Fruit fly (Drosophila melanogaster) whole organism, embryonic: ENCODE data around the gene CG6168.
A peak's percentile ranks its signal among the peaks of the same experiment; 100 is the strongest.

Experiments
- Aef1 ChIP-seq: fragments of 200-800 bp; sonication (Bioruptor generic); IDR thresholded peaks from 3 replicates; pipeline ENCODE4 v1.3.6; 2022; ENCODE audit warnings: missing biosample characterization, missing genetic modification characterization
- Antp ChIP-seq: fragments of 200-800 bp; sonication (Bioruptor generic); optimal IDR thresholded peaks from 3 replicates; lab custom pipeline; 2016; ENCODE audit warnings: missing biosample characterization, missing genetic modification characterization
- CG10267 ChIP-seq: fragments of 200-800 bp; sonication (Bioruptor generic); optimal IDR thresholded peaks from 2 replicates; lab custom pipeline; 2018; ENCODE audit warnings: missing biosample characterization, mild to moderate bottlenecking, missing genetic modification characterization, moderate library complexity
- CG10654 ChIP-seq: fragments of 200-800 bp; sonication (Bioruptor generic); optimal IDR thresholded peaks from 2 replicates; lab custom pipeline; 2016; ENCODE audit warnings: missing biosample characterization, missing genetic modification characterization
- CG12104 ChIP-seq: fragments of 200-800 bp; sonication (Bioruptor generic); optimal IDR thresholded peaks from 3 replicates; lab custom pipeline; 2016; ENCODE audit warnings: missing biosample characterization, missing genetic modification characterization
- CG12769 ChIP-seq: fragments of 200-800 bp; sonication (Bioruptor generic); optimal IDR thresholded peaks from 2 replicates; lab custom pipeline; 2019; ENCODE audit warnings: missing biosample characterization, mild to moderate bottlenecking, missing genetic modification characterization, moderate library complexity
- CG12942 ChIP-seq: fragments of 200-800 bp; sonication (Bioruptor generic); optimal IDR thresholded peaks from 3 replicates; lab custom pipeline; 2016; ENCODE audit warnings: missing biosample characterization, missing genetic modification characterization
- CG13424 ChIP-seq: fragments of 200-800 bp; sonication (Bioruptor generic); optimal IDR thresholded peaks from 2 replicates; lab custom pipeline; 2019; ENCODE audit warnings: missing biosample characterization, mild to moderate bottlenecking, missing genetic modification characterization, moderate library complexity
- CG14965 ChIP-seq: fragments of 200-800 bp; sonication (Bioruptor generic); optimal IDR thresholded peaks from 2 replicates; lab custom pipeline; 2016; ENCODE audit warnings: missing biosample characterization, missing genetic modification characterization, borderline replicate concordance
- CG1647 ChIP-seq: fragments of 200-800 bp; sonication (Bioruptor generic); optimal IDR thresholded peaks from 3 replicates; lab custom pipeline; 2016; ENCODE audit warnings: missing biosample characterization, missing genetic modification characterization
- CG16779 ChIP-seq: fragments of 200-800 bp; sonication (Bioruptor generic); IDR thresholded peaks from 2 replicates; pipeline ENCODE4 v1.3.6; 2022; ENCODE audit warnings: missing biosample characterization, missing genetic modification characterization
- CG16815 ChIP-seq: fragments of 200-800 bp; sonication (Bioruptor generic); optimal IDR thresholded peaks from 3 replicates; lab custom pipeline; 2017; ENCODE audit warnings: missing biosample characterization, mild to moderate bottlenecking, missing genetic modification characterization
- CG17361 ChIP-seq: fragments of 200-800 bp; sonication (Bioruptor generic); IDR thresholded peaks from 3 replicates; pipeline ENCODE4 v1.3.6; 2022; ENCODE audit warnings: missing biosample characterization, missing genetic modification characterization
- CG2712 ChIP-seq: fragments of 200-800 bp; optimal IDR thresholded peaks from 3 replicates; lab custom pipeline; 2019; ENCODE audit warnings: missing biosample characterization, mild to moderate bottlenecking, missing genetic modification characterization, moderate library complexity
- CG33557 ChIP-seq: fragments of 200-800 bp; sonication (Bioruptor generic); optimal IDR thresholded peaks from 2 replicates; lab custom pipeline; 2019; ENCODE audit warnings: missing biosample characterization, mild to moderate bottlenecking, missing genetic modification characterization, moderate library complexity
- CG34376 ChIP-seq: fragments of 200-800 bp; sonication (Bioruptor generic); optimal IDR thresholded peaks from 2 replicates; lab custom pipeline; 2018; ENCODE audit warnings: missing biosample characterization, mild to moderate bottlenecking, missing genetic modification characterization
- CG7372 ChIP-seq: fragments of 200-800 bp; sonication (Bioruptor generic); IDR thresholded peaks from 2 replicates; pipeline ENCODE4 v1.3.6; 2022; ENCODE audit warnings: missing biosample characterization, missing genetic modification characterization
- CG7745 ChIP-seq: fragments of 200-800 bp; sonication (Bioruptor generic); optimal IDR thresholded peaks from 2 replicates; lab custom pipeline; 2018; ENCODE audit warnings: missing biosample characterization, mild to moderate bottlenecking, missing genetic modification characterization, moderate library complexity
- CG7987 ChIP-seq: fragments of 200-800 bp; sonication (Bioruptor generic); optimal IDR thresholded peaks from 2 replicates; lab custom pipeline; 2018; ENCODE audit warnings: missing biosample characterization, mild to moderate bottlenecking, missing genetic modification characterization, moderate library complexity
- CG8359 ChIP-seq: fragments of 200-800 bp; sonication (Bioruptor generic); optimal IDR thresholded peaks from 2 replicates; lab custom pipeline; 2017; ENCODE audit warnings: missing biosample characterization, mild to moderate bottlenecking, missing genetic modification characterization, borderline replicate concordance
- CrebB ChIP-seq: fragments of 200-800 bp; sonication (Bioruptor generic); optimal IDR thresholded peaks from 3 replicates; lab custom pipeline; 2018; ENCODE audit warnings: missing biosample characterization, mild to moderate bottlenecking, missing genetic modification characterization
- D19A ChIP-seq: fragments of 200-800 bp; optimal IDR thresholded peaks from 3 replicates; lab custom pipeline; 2019; ENCODE audit warnings: missing biosample characterization, mild to moderate bottlenecking, missing genetic modification characterization, moderate library complexity
- Dp ChIP-seq: fragments of 200-800 bp; sonication (Bioruptor generic); optimal IDR thresholded peaks from 2 replicates; lab custom pipeline; 2018; ENCODE audit warnings: missing biosample characterization, mild to moderate bottlenecking, missing genetic modification characterization, moderate library complexity
- Ets97D ChIP-seq: fragments of 200-800 bp; sonication (Bioruptor generic); optimal IDR thresholded peaks from 3 replicates; lab custom pipeline; 2016; ENCODE audit warnings: missing biosample characterization, missing genetic modification characterization
- Gug ChIP-seq: fragments of 200-800 bp; sonication (Bioruptor generic); IDR thresholded peaks from 4 replicates; pipeline ENCODE4 v1.3.6; 2022; ENCODE audit warnings: missing biosample characterization, missing genetic modification characterization
- Jarid2 ChIP-seq: fragments of 200-800 bp; sonication (Bioruptor generic); optimal IDR thresholded peaks from 3 replicates; lab custom pipeline; 2017; ENCODE audit warnings: mild to moderate bottlenecking, missing biosample characterization, missing genetic modification reagents, missing genetic modification characterization
- Lim3 ChIP-seq: fragments of 200-800 bp; sonication (Bioruptor generic); IDR thresholded peaks from 2 replicates; pipeline ENCODE4 v1.3.6; 2022; ENCODE audit warnings: missing biosample characterization, missing genetic modification characterization
- Lpt ChIP-seq: fragments of >200 bp; optimal IDR thresholded peaks from 2 replicates; lab custom pipeline; 2018; ENCODE audit warnings: missing biosample characterization, missing genetic modification characterization
- NC2β ChIP-seq: fragments of 200-800 bp; sonication (Bioruptor generic); optimal IDR thresholded peaks from 2 replicates; lab custom pipeline; 2016; ENCODE audit warnings: missing biosample characterization, missing genetic modification characterization
- Nf-YC ChIP-seq: fragments of 200-800 bp; optimal IDR thresholded peaks from 3 replicates; lab custom pipeline; 2019; ENCODE audit warnings: missing biosample characterization, mild to moderate bottlenecking, missing genetic modification characterization, moderate library complexity
- NfI ChIP-seq: fragments of 200-800 bp; sonication (Bioruptor generic); optimal IDR thresholded peaks from 3 replicates; lab custom pipeline; 2018; ENCODE audit warnings: missing biosample characterization, mild to moderate bottlenecking, missing genetic modification characterization, moderate library complexity
- Poxn ChIP-seq: fragments of 200-800 bp; sonication (Bioruptor generic); IDR thresholded peaks from 2 replicates; pipeline ENCODE4 v1.3.6; 2022; ENCODE audit warnings: missing biosample characterization, missing genetic modification characterization
- Ssrp ChIP-seq: fragments of 200-800 bp; sonication (Bioruptor generic); optimal IDR thresholded peaks from 2 replicates; lab custom pipeline; 2018; ENCODE audit warnings: missing biosample characterization, mild to moderate bottlenecking, missing genetic modification characterization, moderate library complexity
- amos ChIP-seq: fragments of 200-800 bp; sonication (Bioruptor generic); IDR thresholded peaks from 2 replicates; pipeline ENCODE4 v1.3.6; 2022; ENCODE audit warnings: missing biosample characterization, missing genetic modification characterization; ENCODE audit not compliant: partially characterized antibody
- ara ChIP-seq: fragments of 200-800 bp; sonication (Bioruptor generic); IDR thresholded peaks from 2 replicates; pipeline ENCODE4 v1.3.6; 2022; ENCODE audit warnings: missing biosample characterization, missing genetic modification characterization
- ase ChIP-seq: fragments of 200-800 bp; sonication (Bioruptor generic); IDR thresholded peaks from 3 replicates; pipeline ENCODE4 v1.3.6; 2022; ENCODE audit warnings: missing biosample characterization, missing genetic modification characterization
- btn ChIP-seq: fragments of 200-800 bp; sonication (Bioruptor generic); optimal IDR thresholded peaks from 2 replicates; lab custom pipeline; 2016; ENCODE audit warnings: missing biosample characterization, missing genetic modification characterization
- cas ChIP-seq: fragments of 200-800 bp; sonication (Bioruptor generic); IDR thresholded peaks from 2 replicates; pipeline ENCODE4 v1.3.6; 2022; ENCODE audit warnings: missing biosample characterization, missing genetic modification characterization
- chn ChIP-seq: fragments of 200-800 bp; sonication (Bioruptor generic); optimal IDR thresholded peaks from 2 replicates; lab custom pipeline; 2016; ENCODE audit warnings: missing biosample characterization, missing genetic modification characterization
- dimm ChIP-seq: fragments of 200-800 bp; sonication (Bioruptor generic); IDR thresholded peaks from 2 replicates; pipeline ENCODE4 v1.3.6; 2022; ENCODE audit warnings: missing biosample characterization, missing genetic modification characterization
- esg ChIP-seq: fragments of 200-800 bp; sonication (Bioruptor generic); conservative IDR thresholded peaks from 2 replicates; pipeline ENCODE4 v1.3.6; 2022; ENCODE audit warnings: missing biosample characterization, missing genetic modification characterization
- gce ChIP-seq: fragments of 200-800 bp; sonication (Bioruptor generic); IDR thresholded peaks from 3 replicates; pipeline ENCODE4 v1.3.6; 2022; ENCODE audit warnings: missing biosample characterization, missing genetic modification characterization
- odd ChIP-seq: fragments of 200-800 bp; sonication (Bioruptor generic); optimal IDR thresholded peaks from 2 replicates; lab custom pipeline; 2017; ENCODE audit warnings: missing biosample characterization, mild to moderate bottlenecking, missing genetic modification characterization
- pzg ChIP-seq: fragments of 200-800 bp; sonication (Bioruptor generic); optimal IDR thresholded peaks from 3 replicates; lab custom pipeline; 2018; ENCODE audit warnings: missing biosample characterization, mild to moderate bottlenecking, missing genetic modification characterization, moderate library complexity
- ranshi ChIP-seq: fragments of 200-800 bp; sonication (Bioruptor generic); IDR thresholded peaks from 2 replicates; pipeline ENCODE4 v1.3.6; 2022; ENCODE audit warnings: missing biosample characterization, missing genetic modification characterization
- sob ChIP-seq: fragments of 200-800 bp; sonication (Bioruptor generic); IDR thresholded peaks from 2 replicates; pipeline ENCODE4 v1.3.6; 2022; ENCODE audit warnings: missing biosample characterization, missing genetic modification characterization
- tin ChIP-seq: fragments of 200-800 bp; sonication (Bioruptor generic); optimal IDR thresholded peaks from 3 replicates; lab custom pipeline; 2016; ENCODE audit warnings: missing biosample characterization, missing genetic modification characterization
- vnd ChIP-seq: fragments of 200-800 bp; sonication (Bioruptor generic); IDR thresholded peaks from 3 replicates; pipeline ENCODE4 v1.3.6; 2022; ENCODE audit warnings: missing biosample characterization, missing genetic modification characterization; ENCODE audit not compliant: partially characterized antibody
- wor ChIP-seq: fragments of 200-800 bp; sonication (Bioruptor generic); IDR thresholded peaks from 2 replicates; pipeline ENCODE4 v1.3.6; 2022; ENCODE audit warnings: missing biosample characterization, missing genetic modification characterization
- zf30C ChIP-seq: fragments of 200-800 bp; sonication (Bioruptor generic); optimal IDR thresholded peaks from 3 replicates; lab custom pipeline; 2018; ENCODE audit warnings: missing biosample characterization, mild to moderate bottlenecking, missing genetic modification characterization

CG6168 gene

dm6 chr3L:11325671-11326306 is 4.3 kb upstream of the CG6168 start (continued):
- TF ChIP-seq D19A (peak; percentile 73), CG12942 (GFP tag; lab: Kevin White, UChicago) (peak; percentile 63), gce (GFP tag; lab: Robert Waterston, UW) (no peak), CG8359 (peak; percentile 61), Ets97D (GFP tag; lab: Kevin White, UChicago) (peak; percentile 33), CG14965 (GFP tag; lab: Kevin White, UChicago) (peak; percentile 54), CG2712 (tag; lab: Kevin White, UChicago) (peak; percentile 85), CG10654 (GFP tag; lab: Kevin White, UChicago) (peak; percentile 76), CrebB (no peak), sob (GFP tag; lab: Robert Waterston, UW) (peak; percentile 69), wor (peak; percentile 56), cas (GFP tag; lab: Robert Waterston, UW) (no peak), CG12104 (GFP tag; lab: Kevin White, UChicago) (peak; percentile 38), Nf-YC (no peak), chn (GFP tag; lab: Kevin White, UChicago) (peak; percentile 82), CG17361 (GFP tag; lab: Robert Waterston, UW) (peak; percentile 76), amos (GFP tag; lab: Robert Waterston, UW) (no peak), CG7372 (GFP tag; lab: Robert Waterston, UW) (no peak; the same call in 1 of the 2 replicates), zf30C (GFP tag; lab: Kevin White, UChicago) (peak; percentile 56), CG7745 (tag; lab: Kevin White, UChicago) (no peak), esg (GFP tag; lab: Robert Waterston, UW) (no peak; the same call in 1 of the 2 replicates), vnd (no peak), dimm (GFP tag; lab: Robert Waterston, UW) (peak; percentile 54), Ssrp (tag; lab: Kevin White, UChicago) (peak; percentile 77), CG7987 (GFP tag; lab: Kevin White, UChicago) (no peak), CG1647 (GFP tag; lab: Kevin White, UChicago) (peak; percentile 74), CG33557 (GFP tag; lab: Kevin White, UChicago) (peak; percentile 49), Lpt (GFP tag; lab: Kevin White, UChicago) (no peak), CG13424 (tag; lab: Kevin White, UChicago) (peak; percentile 70), CG10267 (tag; lab: Kevin White, UChicago) (peak; percentile 73), pzg (GFP tag; lab: Kevin White, UChicago) (no peak), CG12769 (no peak), Dp (no peak), odd (peak; percentile 13), Gug (GFP tag; lab: Robert Waterston, UW) (peak; percentile 74; the same call in 3 of the 4 replicates), ara (peak; percentile 84), CG16815 (GFP tag; lab: Kevin White, UChicago) (peak; percentile 65), Lim3 (GFP tag; lab: Robert Waterston, UW) (no peak), tin (peak; percentile 83), Poxn (no peak), Jarid2 (GFP tag; lab: Kevin White, UChicago) (peak; percentile 53), Antp (peak; percentile 34), ase (GFP tag; lab: Robert Waterston, UW) (peak; percentile 68), NfI (peak; percentile 31), Aef1 (GFP tag; lab: Robert Waterston, UW) (peak; percentile 61), CG16779 (GFP tag; lab: Robert Waterston, UW) (0 out of 2 replicates have a peak, but pooled peaks have one; percentile 23), CG34376 (GFP tag; lab: Kevin White, UChicago) (no peak), NC2β (GFP tag; lab: Kevin White, UChicago) (peak; percentile 71), btn (GFP tag; lab: Kevin White, UChicago) (peak; percentile 60), ranshi (peak; percentile 67)
